Worm (Caenorhabditis elegans) whole organism, L4 larva: ENCODE results near the gene nhr-105.

Experiments
- D1046.2 ChIP-seq: fragments of 200-800 bp; sonication (Bioruptor generic); IDR thresholded peaks from 2 replicates; pipeline ENCODE4 v1.3.6; 2022; ENCODE audit warnings: missing genetic modification characterization, missing compliant biosample characterization
- F10B5.3 ChIP-seq: sonication (generic microtip); optimal IDR thresholded peaks from 2 replicates; lab custom pipeline; 2016; ENCODE audit warnings: mild to moderate bottlenecking, missing genetic modification characterization, missing compliant biosample characterization
- F37D6.2 ChIP-seq: sonication (generic microtip); optimal IDR thresholded peaks from 2 replicates; lab custom pipeline; 2016; ENCODE audit warnings: mild to moderate bottlenecking, missing genetic modification characterization, missing compliant biosample characterization
- F44E2.7 ChIP-seq: fragments of 200-800 bp; sonication (Bioruptor generic); IDR thresholded peaks from 2 replicates; pipeline ENCODE4 v2.1.2; 2022; ENCODE audit warnings: missing genetic modification characterization, missing compliant biosample characterization
- T20F7.1 ChIP-seq: fragments of 200-800 bp; sonication (Bioruptor generic); optimal IDR thresholded peaks from 2 replicates; lab custom pipeline; 2018; ENCODE audit warnings: mild to moderate bottlenecking, missing genetic modification characterization, missing compliant biosample characterization
- T26A8.4 ChIP-seq: fragments of 200-800 bp; sonication (Bioruptor generic); IDR thresholded peaks from 2 replicates; pipeline ENCODE4 v1.3.6; 2022; ENCODE audit warnings: missing genetic modification characterization, missing compliant biosample characterization
- Y48G9A.11 ChIP-seq: fragments of 200-800 bp; sonication (Bioruptor generic); IDR thresholded peaks from 2 replicates; pipeline ENCODE4 v1.3.6; 2022; ENCODE audit warnings: missing genetic modification reagents, missing genetic modification characterization, missing compliant biosample characterization
- Y5F2A.4 ChIP-seq: fragments of 200-800 bp; sonication (Bioruptor generic); optimal IDR thresholded peaks from 2 replicates; lab custom pipeline; 2018; ENCODE audit warnings: mild to moderate bottlenecking, missing genetic modification characterization, missing compliant biosample characterization
- ZK337.2 ChIP-seq: fragments of 200-800 bp; sonication (Bioruptor generic); IDR thresholded peaks from 2 replicates; pipeline ENCODE4 v1.3.6; 2022; ENCODE audit warnings: missing genetic modification reagents, missing genetic modification characterization, missing compliant biosample characterization
- ZK546.5 ChIP-seq, 2 experiments: sonication (generic microtip); optimal IDR thresholded peaks; 2 replicates each; lab custom pipeline; 2017; ENCODE audit warnings: missing biosample characterization in 2 of 2, missing genetic modification characterization in 2 of 2
- aly-2 ChIP-seq: sonication (generic microtip); optimal IDR thresholded peaks from 2 replicates; lab custom pipeline; 2018; ENCODE audit warnings: missing biosample characterization, missing genetic modification characterization
- ceh-20 ChIP-seq: fragments of 200-800 bp; sonication (Bioruptor generic); IDR thresholded peaks from 2 replicates; pipeline ENCODE4 v1.3.6; 2022; ENCODE audit warnings: missing genetic modification reagents, missing genetic modification characterization, missing compliant biosample characterization
- ctbp-1 ChIP-seq: fragments of 200-800 bp; sonication (Bioruptor generic); IDR thresholded peaks from 2 replicates; pipeline ENCODE4 v1.3.6; 2022; ENCODE audit warnings: missing genetic modification reagents, missing genetic modification characterization, missing compliant biosample characterization
- daf-16 ChIP-seq, 3 experiments: sonication (generic microtip); optimal IDR thresholded peaks; 2 replicates each; lab custom pipeline; 2016 to 2017; ENCODE audit warnings: missing genetic modification characterization in 3 of 3, missing genetic modification reagents in 3 of 3, mild to moderate bottlenecking in 2 of 3, missing compliant biosample characterization in 2 of 3, missing biosample characterization in 1 of 3, moderate library complexity in 1 of 3
- dmd-9 ChIP-seq: fragments of 200-800 bp; sonication (Bioruptor generic); IDR thresholded peaks from 2 replicates; pipeline ENCODE4 v1.3.6; 2022; ENCODE audit warnings: missing genetic modification reagents, missing genetic modification characterization, missing compliant biosample characterization
- dpl-1 ChIP-seq: fragments of 150-350 bp; optimal IDR thresholded peaks from 2 replicates; lab custom pipeline; 2014; ENCODE audit warnings: missing biosample characterization, missing genetic modification reagents, missing genetic modification characterization
- duxl-1 ChIP-seq: sonication (generic microtip); optimal IDR thresholded peaks from 2 replicates; lab custom pipeline; 2016; ENCODE audit warnings: mild to moderate bottlenecking, missing genetic modification characterization, moderate library complexity, missing compliant biosample characterization; ENCODE audit not compliant: poor library complexity
- egl-27 ChIP-seq: sonication (generic microtip); optimal IDR thresholded peaks from 3 replicates; lab custom pipeline; 2017; ENCODE audit warnings: missing biosample characterization, missing genetic modification reagents, missing genetic modification characterization
- fkh-10 ChIP-seq: fragments of 150-350 bp; optimal IDR thresholded peaks from 2 replicates; lab custom pipeline; 2014; ENCODE audit warnings: missing biosample characterization, missing genetic modification reagents, missing genetic modification characterization
- gei-8 ChIP-seq: fragments of 200-800 bp; sonication (Bioruptor generic); optimal IDR thresholded peaks from 2 replicates; lab custom pipeline; 2018; ENCODE audit warnings: mild to moderate bottlenecking, missing genetic modification characterization, missing compliant biosample characterization
- hif-1 ChIP-seq, 2 experiments: sonication (generic microtip); optimal IDR thresholded peaks; 2 replicates each; lab custom pipeline; 2016 to 2017; ENCODE audit warnings: missing compliant biosample characterization in 2 of 2, missing genetic modification characterization in 2 of 2, missing genetic modification reagents in 2 of 2, missing genotype in 2 of 2, mild to moderate bottlenecking in 1 of 2
- hlh-11 ChIP-seq: fragments of 200-800 bp; sonication (Bioruptor generic); optimal IDR thresholded peaks from 2 replicates; lab custom pipeline; 2018; ENCODE audit warnings: mild to moderate bottlenecking, missing genetic modification characterization, missing compliant biosample characterization
- hmg-1.1 ChIP-seq: fragments of 200-800 bp; sonication (Bioruptor generic); IDR thresholded peaks from 2 replicates; pipeline ENCODE4 v1.3.6; 2022; ENCODE audit warnings: missing genetic modification reagents, missing genetic modification characterization, missing compliant biosample characterization
- lim-7 ChIP-seq: fragments of 200-800 bp; sonication (Bioruptor generic); IDR thresholded peaks from 2 replicates; pipeline ENCODE4 v1.3.6; 2022; ENCODE audit warnings: missing genetic modification characterization, missing compliant biosample characterization
- lin-1 ChIP-seq: fragments of 200-800 bp; sonication (Bioruptor generic); IDR thresholded peaks from 2 replicates; pipeline ENCODE4 v1.3.6; 2022; ENCODE audit warnings: missing genetic modification reagents, missing genetic modification characterization, missing compliant biosample characterization
- lin-13 ChIP-seq: fragments of 150-350 bp; optimal IDR thresholded peaks from 2 replicates; lab custom pipeline; 2014; ENCODE audit warnings: missing biosample characterization, missing genetic modification reagents, missing genetic modification characterization
- lin-29 ChIP-seq: fragments of 200-800 bp; sonication (Bioruptor generic); IDR thresholded peaks from 2 replicates; pipeline ENCODE4 v1.3.6; 2022; ENCODE audit warnings: missing genetic modification reagents, missing genetic modification characterization, missing compliant biosample characterization
- lin-39 ChIP-seq: fragments of 150-350 bp; optimal IDR thresholded peaks from 2 replicates; lab custom pipeline; 2014; ENCODE audit warnings: missing biosample characterization, missing genetic modification reagents, missing genetic modification characterization
- lsy-2 ChIP-seq, 2 experiments: fragments of 150-350 bp in 1 of 2; sonication (generic microtip) in 1 of 2; optimal IDR thresholded peaks; 2 replicates each; lab custom pipeline; 2014 to 2017; ENCODE audit warnings: missing biosample characterization in 2 of 2, missing genetic modification characterization in 2 of 2
- mdt-29 ChIP-seq: fragments of 200-800 bp; sonication (Bioruptor generic); IDR thresholded peaks from 2 replicates; pipeline ENCODE4 v1.3.6; 2022; ENCODE audit warnings: missing genetic modification reagents, missing genetic modification characterization, missing compliant biosample characterization
- mep-1 ChIP-seq: fragments of 150-350 bp; sonication (generic microtip); optimal IDR thresholded peaks from 3 replicates; lab custom pipeline; 2014; ENCODE audit warnings: missing biosample characterization, missing genetic modification characterization
- mxl-2 ChIP-seq: fragments of 200-800 bp; sonication (Bioruptor generic); conservative IDR thresholded peaks from 2 replicates; pipeline ENCODE4 v1.3.6; 2022; ENCODE audit warnings: missing genetic modification reagents, missing genetic modification characterization, missing compliant biosample characterization
- nhr-10 ChIP-seq: fragments of 150-350 bp; optimal IDR thresholded peaks from 2 replicates; lab custom pipeline; 2014; ENCODE audit warnings: missing biosample characterization, missing genetic modification characterization
- nhr-102 ChIP-seq: sonication (generic microtip); optimal IDR thresholded peaks from 2 replicates; lab custom pipeline; 2016; ENCODE audit warnings: mild to moderate bottlenecking, missing genetic modification characterization, moderate library complexity, missing compliant biosample characterization
- nhr-111 ChIP-seq: fragments of 200-800 bp; sonication (Bioruptor generic); optimal IDR thresholded peaks from 2 replicates; lab custom pipeline; 2018; ENCODE audit warnings: mild to moderate bottlenecking, missing genetic modification characterization, missing compliant biosample characterization
- nhr-25 ChIP-seq: sonication (generic microtip); optimal IDR thresholded peaks from 2 replicates; lab custom pipeline; 2017; ENCODE audit warnings: missing genetic modification characterization, mild to moderate bottlenecking, missing compliant biosample characterization, antibody characterized with exemption, moderate library complexity, borderline replicate concordance; ENCODE audit not compliant: insufficient read depth
- nhr-28 ChIP-seq: fragments of 150-350 bp; optimal IDR thresholded peaks from 2 replicates; lab custom pipeline; 2014; ENCODE audit warnings: missing biosample characterization, missing genetic modification characterization
- nhr-48 ChIP-seq: sonication (generic microtip); optimal IDR thresholded peaks from 2 replicates; lab custom pipeline; 2016; ENCODE audit warnings: mild to moderate bottlenecking, missing genetic modification characterization, missing compliant biosample characterization
- php-3 ChIP-seq: fragments of 200-800 bp; sonication (Bioruptor generic); IDR thresholded peaks from 2 replicates; pipeline ENCODE4 v1.3.6; 2022; ENCODE audit warnings: missing genetic modification reagents, missing genetic modification characterization, missing compliant biosample characterization
- sdz-12 ChIP-seq: fragments of 200-800 bp; sonication (Bioruptor generic); optimal IDR thresholded peaks from 2 replicates; lab custom pipeline; 2018; ENCODE audit warnings: mild to moderate bottlenecking, missing genetic modification characterization, missing compliant biosample characterization
- snpc-1.2 ChIP-seq: fragments of 200-800 bp; sonication (Bioruptor generic); IDR thresholded peaks from 2 replicates; pipeline ENCODE4 v1.3.6; 2022; ENCODE audit warnings: missing genetic modification reagents, missing genetic modification characterization, missing compliant biosample characterization
- spr-1 ChIP-seq: sonication (generic microtip); optimal IDR thresholded peaks from 2 replicates; lab custom pipeline; 2016; ENCODE audit warnings: mild to moderate bottlenecking, missing genetic modification characterization, missing compliant biosample characterization
- tag-97 ChIP-seq: fragments of 200-800 bp; sonication (Bioruptor generic); IDR thresholded peaks from 2 replicates; pipeline ENCODE4 v1.3.6; 2022; ENCODE audit warnings: missing genetic modification characterization, missing compliant biosample characterization
- unc-62 ChIP-seq, 3 experiments: fragments of 150-350 bp in 1 of 3; sonication (generic microtip); optimal IDR thresholded peaks in 2 of 3; peaks in 1 of 3; 1 replicate in 1 of 3; 2 replicates in 2 of 3; lab custom pipeline; 2014 to 2017; ENCODE audit warnings: missing biosample characterization in 3 of 3, missing genetic modification characterization in 3 of 3, missing genetic modification reagents in 3 of 3, missing genotype in 1 of 3
- vab-7 ChIP-seq: fragments of 200-800 bp; sonication (Bioruptor generic); IDR thresholded peaks from 2 replicates; pipeline ENCODE4 v1.3.6; 2022; ENCODE audit warnings: missing genetic modification reagents, missing genetic modification characterization, missing compliant biosample characterization
- zag-1 ChIP-seq: fragments of 150-350 bp; optimal IDR thresholded peaks from 2 replicates; lab custom pipeline; 2014; ENCODE audit warnings: missing biosample characterization, missing genetic modification characterization
- zfp-3 ChIP-seq: fragments of 200-800 bp; sonication (Bioruptor generic); conservative IDR thresholded peaks from 2 replicates; pipeline ENCODE4 v1.3.6; 2022; ENCODE audit warnings: missing genetic modification reagents, missing genetic modification characterization, missing compliant biosample characterization
- zip-11 ChIP-seq: fragments of 200-800 bp; sonication (Bioruptor generic); IDR thresholded peaks from 2 replicates; pipeline ENCODE4 v1.3.6; 2022; ENCODE audit warnings: missing genetic modification characterization, missing compliant biosample characterization
- ztf-11 ChIP-seq: fragments of 150-350 bp; optimal IDR thresholded peaks from 2 replicates; lab custom pipeline; 2014; ENCODE audit warnings: missing biosample characterization, missing genetic modification characterization

The nhr-105 gene

ce11 chrIV:7049672-7050206 lies at the start of gene nhr-105 (continued):
- peak; percentile 81 for TF ChIP-seq nhr-28 (tag; lab: Kevin White, UChicago)
- peak; percentile 32; the same call in 1 of the 2 replicates for TF ChIP-seq php-3 (GFP tag; lab: Robert Waterston, UW)
- no peak for TF ChIP-seq daf-16 (GFP tag; optimal IDR thresholded peaks at IDR 0.05; lab: Kevin White, UChicago)
- TF ChIP-seq daf-16 (tag; optimal IDR thresholded peaks at IDR 0.05; lab: Kevin White, UChicago), result peak; percentile 83
- TF ChIP-seq T20F7.1 (GFP tag; lab: Kevin White, UChicago), result peak; percentile 36
- TF ChIP-seq gei-8, result no peak
- TF ChIP-seq spr-1 (tag; lab: Kevin White, UChicago), result no peak
- no peak for TF ChIP-seq hmg-1.1 (GFP tag; lab: Robert Waterston, UW)
- TF ChIP-seq ztf-11 (tag; lab: Kevin White, UChicago), result no peak
- peak; percentile 88 for TF ChIP-seq nhr-48 (tag; lab: Kevin White, UChicago)
- TF ChIP-seq fkh-10 (GFP tag; lab: Kevin White, UChicago), result no peak
- no peak for TF ChIP-seq duxl-1 (tag; lab: Kevin White, UChicago)
- TF ChIP-seq hif-1 (tag; optimal IDR thresholded peaks at IDR 0.05; lab: Kevin White, UChicago), result no peak
- TF ChIP-seq lsy-2 (tag; optimal IDR thresholded peaks at IDR 0.05; lab: Kevin White, UChicago), result peak in 1 of 2 experiments; percentile 79
- no peak for TF ChIP-seq mdt-29 (GFP tag; lab: Robert Waterston, UW)
- TF ChIP-seq lin-39 (tag; lab: Kevin White, UChicago), result no peak
- no peak for TF ChIP-seq vab-7 (GFP tag; lab: Robert Waterston, UW)
- no peak for TF ChIP-seq aly-2 (tag; lab: Kevin White, UChicago)
- no peak for TF ChIP-seq Y5F2A.4 (GFP tag; lab: Kevin White, UChicago)
- TF ChIP-seq zip-11 (GFP tag; lab: Robert Waterston, UW), result no peak
- TF ChIP-seq D1046.2 (GFP tag; lab: Robert Waterston, UW), result no peak
- no peak for TF ChIP-seq F44E2.7 (GFP tag; lab: Robert Waterston, UW)
- peak; percentile 46 for TF ChIP-seq sdz-12 (GFP tag; lab: Kevin White, UChicago)
- peak; percentile 39 for TF ChIP-seq nhr-102 (tag; lab: Kevin White, UChicago)
- no peak for TF ChIP-seq F10B5.3
- peak; percentile 1 for TF ChIP-seq egl-27 (tag; lab: Kevin White, UChicago)
- TF ChIP-seq Y48G9A.11 (GFP tag; lab: Robert Waterston, UW), result no peak
- no peak for TF ChIP-seq lim-7 (GFP tag; lab: Robert Waterston, UW)
- TF ChIP-seq nhr-111 (GFP tag; lab: Kevin White, UChicago), result no peak
- peak; percentile 9; the same call in 1 of the 2 replicates for TF ChIP-seq ctbp-1
- peak; percentile 12 for TF ChIP-seq lin-13 (GFP tag; lab: Kevin White, UChicago)
- TF ChIP-seq lin-1 (GFP tag; lab: Robert Waterston, UW), result peak; percentile 47; the same call in 1 of the 2 replicates
- no peak for TF ChIP-seq dpl-1 (GFP tag; lab: Kevin White, UChicago)
- TF ChIP-seq nhr-10, result peak; percentile 74
- no peak for TF ChIP-seq lin-29 (GFP tag; lab: Robert Waterston, UW)
- TF ChIP-seq mxl-2 (GFP tag; lab: Robert Waterston, UW), result peak; percentile 67; the same call in 1 of the 2 replicates
- peak; percentile 46 for TF ChIP-seq nhr-25
- no peak for TF ChIP-seq ZK337.2
- no peak for TF ChIP-seq ceh-20 (GFP tag; lab: Robert Waterston, UW)
- TF ChIP-seq tag-97 (GFP tag; lab: Robert Waterston, UW), result no peak
- 0 out of 2 replicates have a peak, but pooled peaks have one; percentile 11 for TF ChIP-seq zfp-3 (GFP tag; lab: Robert Waterston, UW)
- no peak for TF ChIP-seq ZK546.5 (tag; optimal IDR thresholded peaks at IDR 0.05; lab: Kevin White, UChicago)
- TF ChIP-seq T26A8.4, result peak; percentile 56; the same call in 1 of the 2 replicates
- no peak for TF ChIP-seq unc-62 (GFP tag; optimal IDR thresholded peaks at IDR 0.05 in 1 of 2; lab: Kevin White, UChicago)
- no peak for TF ChIP-seq unc-62 (tag; optimal IDR thresholded peaks at IDR 0.05; lab: Kevin White, UChicago)
- TF ChIP-seq F37D6.2 (tag; lab: Kevin White, UChicago), result no peak
- no peak for TF ChIP-seq snpc-1.2 (GFP tag; lab: Robert Waterston, UW)
- peak; percentile 73 for TF ChIP-seq mep-1 (tag; lab: Kevin White, UChicago)
- peak; percentile 92 for TF ChIP-seq hlh-11 (tag; lab: Kevin White, UChicago)
- no peak for TF ChIP-seq dmd-9
- TF ChIP-seq zag-1 (tag; lab: Kevin White, UChicago), result no peak
